Worm (Caenorhabditis elegans): ENCODE data around the gene C14A4.8.
A peak's percentile ranks its signal among the peaks of the same experiment; 100 is the strongest.

C14A4.8 gene

DNA sequence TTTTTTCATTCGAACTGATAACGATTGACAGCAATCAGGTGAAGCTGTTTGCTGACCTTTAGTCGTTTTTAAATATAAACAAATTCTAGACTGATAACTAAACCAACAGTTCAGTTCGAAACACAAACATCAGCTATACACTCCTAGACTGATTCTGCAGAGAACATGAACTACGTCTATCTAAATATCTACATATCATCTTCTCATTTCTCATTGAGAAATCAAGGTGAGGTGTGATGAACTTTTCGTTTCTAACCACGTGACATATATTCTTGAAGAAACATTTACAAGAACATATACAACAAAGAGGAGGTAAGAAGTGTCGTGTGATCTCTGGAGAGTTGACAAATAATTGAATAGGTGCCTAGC, 40.7 kb downstream of the C14A4.8 start (continued):
- TF ChIP-seq zag-1 (tag; optimal IDR thresholded peaks at IDR 0.05) (no peak), nhr-25 (tag; optimal IDR thresholded peaks at IDR 0.05) (peak; percentile 93), nhr-76 (tag; optimal IDR thresholded peaks at IDR 0.05) (no peak), unc-39 (tag; optimal IDR thresholded peaks at IDR 0.05) (no peak), ZK546.5 (tag; optimal IDR thresholded peaks at IDR 0.05) (no peak), elt-2 (tag; optimal IDR thresholded peaks at IDR 0.05) (peak; percentile 85), ztf-4 (tag; optimal IDR thresholded peaks at IDR 0.05) (peak; percentile 54), pqm-1 (tag; optimal IDR thresholded peaks at IDR 0.05) (peak; percentile 51), ceh-82 (tag; optimal IDR thresholded peaks at IDR 0.05) (no peak), eor-1 (tag; optimal IDR thresholded peaks at IDR 0.05) (no peak), nhr-12 (tag; optimal IDR thresholded peaks at IDR 0.05) (no peak), elt-1 (tag; optimal IDR thresholded peaks at IDR 0.05) (peak; percentile 17), nhr-67 (tag; optimal IDR thresholded peaks at IDR 0.05) (no peak), lsy-12 (tag; optimal IDR thresholded peaks at IDR 0.05) (peak; percentile 30)

DNA sequence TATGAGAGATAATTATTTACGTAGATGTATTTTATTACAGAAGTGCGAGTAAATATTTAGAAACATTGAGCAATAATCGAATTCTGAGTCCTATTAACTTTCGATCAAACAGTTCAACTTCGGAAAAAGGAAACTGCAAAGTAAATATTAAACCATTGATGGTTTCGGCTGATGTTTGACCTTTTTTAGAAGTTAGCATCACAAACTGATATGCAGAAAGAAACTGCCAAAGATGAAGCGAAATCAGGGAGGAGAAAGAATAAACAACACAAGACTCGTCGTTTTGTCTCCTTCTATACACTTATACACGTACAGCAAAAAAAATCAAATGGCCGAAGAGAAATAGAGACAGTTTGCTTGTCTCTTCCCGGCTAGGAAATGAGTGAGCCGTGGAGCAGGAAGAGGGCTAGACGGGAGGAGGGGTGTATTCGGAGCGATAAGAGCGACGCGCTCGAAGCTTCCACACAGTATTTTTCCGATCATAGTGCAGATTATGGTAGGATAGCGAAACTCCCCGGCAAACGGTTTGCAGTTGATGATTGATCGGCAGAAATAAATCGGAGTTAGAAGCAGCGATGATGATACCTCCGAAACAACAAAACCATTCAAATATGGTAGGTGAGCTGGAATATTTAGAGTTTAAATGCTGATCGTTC, 41.3 kb downstream of the C14A4.8 start:
- peak; percentile 90 for TF ChIP-seq ama-1 (optimal IDR thresholded peaks at IDR 0.05)
- TF ChIP-seq pqm-1 (tag; optimal IDR thresholded peaks at IDR 0.05), result peak; percentile 2
- peak; percentile 34 for TF ChIP-seq nfya-1 (tag; optimal IDR thresholded peaks at IDR 0.05; ENCODE audit: insufficient read depth)
- no peak for TF ChIP-seq nhr-237 (tag; optimal IDR thresholded peaks at IDR 0.05)
- TF ChIP-seq aly-2 (tag; optimal IDR thresholded peaks at IDR 0.05), result no peak
- TF ChIP-seq elt-3 (tag; optimal IDR thresholded peaks at IDR 0.05), result no peak
- no peak for TF ChIP-seq mdl-1 (tag; optimal IDR thresholded peaks at IDR 0.05)
- no peak for TF ChIP-seq nhr-23 (tag; optimal IDR thresholded peaks at IDR 0.05)
- TF ChIP-seq ZK546.5 (tag; optimal IDR thresholded peaks at IDR 0.05), result no peak
- no peak for TF ChIP-seq ceh-9 (tag; optimal IDR thresholded peaks at IDR 0.05)
- no peak for TF ChIP-seq lin-39 (tag; optimal IDR thresholded peaks at IDR 0.05)
- no peak for TF ChIP-seq nhr-43 (tag; optimal IDR thresholded peaks at IDR 0.05; ENCODE audit: poor library complexity, severe bottlenecking)
- no peak for TF ChIP-seq nhr-12 (tag; optimal IDR thresholded peaks at IDR 0.05)
- no peak for TF ChIP-seq jun-1 (tag; optimal IDR thresholded peaks at IDR 0.05)
- TF ChIP-seq ceh-16 (tag; optimal IDR thresholded peaks at IDR 0.05), result no peak
- TF ChIP-seq egl-27 (tag; optimal IDR thresholded peaks at IDR 0.05), result no peak
- TF ChIP-seq fkh-10 (GFP tag; optimal IDR thresholded peaks at IDR 0.05), result no peak
- TF ChIP-seq elt-1 (tag; optimal IDR thresholded peaks at IDR 0.05), result no peak
- TF ChIP-seq pha-4 (tag; optimal IDR thresholded peaks at IDR 0.05), result peak; percentile 69

DNA sequence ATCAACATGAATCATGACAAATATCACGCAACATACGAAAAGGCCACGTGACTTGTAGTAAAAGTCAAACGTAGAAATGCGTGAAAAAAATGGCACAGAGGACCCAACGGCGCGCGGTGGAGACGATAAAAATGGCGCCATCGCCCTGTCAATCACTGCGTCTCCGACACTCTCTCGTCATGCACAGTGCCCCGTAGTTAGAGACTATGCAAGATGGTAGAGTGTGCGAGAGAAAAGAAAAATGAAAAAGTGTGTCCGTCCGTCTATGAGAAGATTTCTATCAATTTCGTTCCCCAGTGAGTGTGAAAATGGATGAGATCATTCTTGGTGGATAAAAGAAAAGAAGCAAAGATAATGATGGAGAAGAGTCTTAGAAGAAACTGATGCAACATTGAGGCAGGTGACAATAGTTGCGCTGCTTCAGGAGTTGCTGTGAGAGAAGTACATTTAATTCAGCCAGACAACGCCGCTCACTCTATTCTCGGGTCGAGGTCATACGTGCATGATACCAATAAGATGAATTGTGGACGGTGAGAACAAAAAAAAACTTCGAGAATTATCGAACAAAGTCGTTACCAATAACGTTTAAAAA, 42.4 kb downstream of the C14A4.8 start:
- TF ChIP-seq hmg-11 (tag; optimal IDR thresholded peaks at IDR 0.05) (peak; percentile 28), nhr-77 (tag; optimal IDR thresholded peaks at IDR 0.05) (no peak), unc-62 (GFP tag; optimal IDR thresholded peaks at IDR 0.05) (peak; percentile 71), nhr-76 (tag; optimal IDR thresholded peaks at IDR 0.05) (no peak), ama-1 (optimal IDR thresholded peaks at IDR 0.05) (peak; percentile 52), mdl-1 (tag; optimal IDR thresholded peaks at IDR 0.05) (no peak), egl-5 (tag; optimal IDR thresholded peaks at IDR 0.05) (no peak), elt-3 (tag; optimal IDR thresholded peaks at IDR 0.05) (peak in 1 of 3 experiments; percentile 47), tbx-2 (tag; optimal IDR thresholded peaks at IDR 0.05) (peak; percentile 19), fos-1 (tag; optimal IDR thresholded peaks at IDR 0.05) (peak; percentile 34), pha-4 (tag; optimal IDR thresholded peaks at IDR 0.05) (peak; percentile 55), nhr-23 (tag; optimal IDR thresholded peaks at IDR 0.05) (peak; percentile 31), nhr-43 (tag; optimal IDR thresholded peaks at IDR 0.05; ENCODE audit: poor library complexity, severe bottlenecking) (peak; percentile 38), R02D3.7 (tag; optimal IDR thresholded peaks at IDR 0.05) (peak; percentile 17), elt-2 (tag; optimal IDR thresholded peaks at IDR 0.05) (peak; percentile 68), lin-15B (tag; optimal IDR thresholded peaks at IDR 0.05) (peak; percentile 25), ceh-16 (tag; optimal IDR thresholded peaks at IDR 0.05) (no peak), lsy-12 (tag; optimal IDR thresholded peaks at IDR 0.05) (no peak), ZK546.5 (tag; optimal IDR thresholded peaks at IDR 0.05) (no peak), ztf-4 (tag; optimal IDR thresholded peaks at IDR 0.05) (peak; percentile 78), nhr-11 (tag; optimal IDR thresholded peaks at IDR 0.05) (peak; percentile 47), nhr-25 (tag; optimal IDR thresholded peaks at IDR 0.05) (peak; percentile 79), nfya-1 (tag; optimal IDR thresholded peaks at IDR 0.05; ENCODE audit: insufficient read depth) (peak; percentile 23), ceh-82 (tag; optimal IDR thresholded peaks at IDR 0.05) (no peak), ceh-9 (tag; optimal IDR thresholded peaks at IDR 0.05) (no peak), elt-1 (tag; optimal IDR thresholded peaks at IDR 0.05) (no peak), snpc-4 (tag; optimal IDR thresholded peaks at IDR 0.05) (peak; percentile 12)
